Worm (Caenorhabditis elegans): ENCODE results near the gene ZK418.10.

The ZK418.10 gene

DNA sequence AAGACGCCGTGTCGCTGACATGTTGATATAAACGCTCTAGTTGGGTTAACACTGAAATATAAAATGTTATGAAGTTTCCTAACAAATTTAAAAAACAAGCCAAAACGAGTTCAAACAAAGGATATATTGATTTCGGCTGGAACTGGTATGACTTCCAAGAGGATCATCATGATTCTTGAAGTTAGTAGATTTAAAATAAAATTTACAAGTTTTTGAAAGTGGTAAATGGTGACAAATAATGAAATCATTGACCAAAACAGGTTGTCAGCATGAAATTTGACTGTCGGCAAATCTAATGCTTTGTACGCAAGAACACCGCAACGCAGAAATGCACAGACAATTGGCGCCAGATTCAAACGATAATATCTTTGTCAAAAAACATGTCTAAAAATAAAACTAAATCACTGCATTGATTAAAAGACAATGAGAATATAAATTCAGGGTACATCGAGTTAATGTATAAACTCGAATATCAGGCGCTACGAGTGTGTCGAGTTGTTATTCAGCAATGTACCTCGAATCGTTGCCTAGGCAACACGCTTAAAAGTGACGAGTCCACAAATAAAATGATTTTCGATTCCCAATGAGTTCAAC lies 21.9 kb downstream of the ZK418.10 start, which contains the start of the genes ubc-18 and R01H2.8 (continued):
- TF ChIP-seq lin-35 (GFP tag; optimal IDR thresholded peaks at IDR 0.05) (peak; percentile 93 to 97), dpl-1 (GFP tag; optimal IDR thresholded peaks at IDR 0.05) (peak; percentile 89 to 95 (median 94)), nhr-84 (tag; optimal IDR thresholded peaks at IDR 0.05) (no peak), nhr-19 (GFP tag; conservative IDR thresholded peaks at IDR 0.05) (peak; percentile 27; the same call in 1 of the 2 replicates)

DNA sequence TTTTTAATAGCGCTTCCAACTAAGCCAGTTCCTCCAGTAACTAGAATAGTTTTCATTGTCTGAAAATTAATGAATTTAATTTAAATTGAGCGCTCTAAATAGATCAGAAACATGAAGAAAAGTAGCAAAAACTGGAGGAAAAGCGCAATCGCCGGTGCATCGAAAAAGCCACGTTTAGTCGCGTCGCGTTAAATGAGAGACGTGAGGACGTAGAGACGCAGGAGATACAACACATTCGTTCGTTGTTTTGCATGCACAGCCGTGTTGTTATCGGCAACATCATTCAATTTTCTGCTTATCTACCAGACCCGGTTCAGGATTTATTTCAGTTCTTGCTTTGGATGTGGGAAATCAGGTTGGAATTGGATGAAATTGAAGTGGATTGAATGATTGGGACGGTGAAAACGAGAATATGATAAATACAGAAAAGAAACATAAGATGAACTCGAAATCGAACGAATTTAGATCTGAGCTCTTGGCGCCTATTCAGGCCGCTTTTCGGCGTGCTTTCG lies 23.1 kb downstream of the ZK418.10 start, which contains the start of gene ger-1:
ger-1 (minus strand) TSS at position 93 of the 512 bp plus-strand sequence.
- TF ChIP-seq lin-35 (GFP tag; optimal IDR thresholded peaks at IDR 0.05): peak in 1 of 2 experiments; percentile 13
- TF ChIP-seq mab-9 (GFP tag; IDR thresholded peaks at IDR 0.05): no peak
- no peak for TF ChIP-seq ceh-88 (GFP tag; IDR thresholded peaks at IDR 0.05)
- no peak for TF ChIP-seq tlp-1 (tag; optimal IDR thresholded peaks at IDR 0.05)
- TF ChIP-seq unc-86 (tag; optimal IDR thresholded peaks at IDR 0.05): no peak
- peak in 1 of 3 experiments; percentile 3 for TF ChIP-seq dpl-1 (GFP tag; optimal IDR thresholded peaks at IDR 0.05)
- TF ChIP-seq nhr-85 (tag): no peak
- TF ChIP-seq F16B12.6 (tag; optimal IDR thresholded peaks at IDR 0.05): no peak
- TF ChIP-seq mef-2 (tag; optimal IDR thresholded peaks at IDR 0.05): no peak
- TF ChIP-seq hlh-4 (tag; optimal IDR thresholded peaks at IDR 0.05): no peak
- no peak for TF ChIP-seq efl-1 (optimal IDR thresholded peaks at IDR 0.05)
- TF ChIP-seq efl-1 (GFP tag; optimal IDR thresholded peaks at IDR 0.05 in 1 of 2): peak in 1 of 2 experiments; percentile 93
- TF ChIP-seq nhr-11 (tag; optimal IDR thresholded peaks at IDR 0.05): no peak
- TF ChIP-seq lin-39 (tag; optimal IDR thresholded peaks at IDR 0.05): no peak

DNA sequence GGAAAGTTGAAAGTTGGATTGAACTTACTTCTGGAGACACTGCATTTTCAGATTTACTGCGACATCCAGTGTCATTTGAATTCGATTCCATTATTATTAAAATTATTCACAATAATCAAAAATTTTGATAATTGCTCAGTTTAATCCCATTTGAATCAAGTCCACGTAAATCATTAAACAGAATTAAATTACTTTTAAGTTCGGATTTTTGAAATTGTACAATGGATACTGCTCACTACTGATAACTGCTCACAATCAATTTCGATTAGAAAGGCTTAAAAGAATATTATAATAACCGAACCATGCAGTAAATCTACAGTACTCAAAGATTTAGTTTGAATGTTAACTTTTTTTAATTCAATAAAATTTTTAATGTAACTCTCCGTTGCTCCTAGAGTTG lies 26.3 kb downstream of the ZK418.10 start, which contains the start of gene R01H2.4:
R01H2.4 (minus strand) TSS at position 101 of the 400 bp plus-strand sequence.
- no peak for TF ChIP-seq mab-9 (GFP tag; IDR thresholded peaks at IDR 0.05)
- no peak for TF ChIP-seq fkh-4 (tag; optimal IDR thresholded peaks at IDR 0.05; ENCODE audit: borderline replicate concordance)
- no peak for TF ChIP-seq C34B4.2 (tag; optimal IDR thresholded peaks at IDR 0.05)
- no peak for TF ChIP-seq isw-1 (GFP tag; IDR thresholded peaks at IDR 0.05)
- TF ChIP-seq lin-13 (GFP tag; optimal IDR thresholded peaks at IDR 0.05): no peak
- no peak for TF ChIP-seq ceh-82 (tag; optimal IDR thresholded peaks at IDR 0.05)
- TF ChIP-seq mef-2 (tag; optimal IDR thresholded peaks at IDR 0.05): no peak
- TF ChIP-seq nhr-237 (tag; optimal IDR thresholded peaks at IDR 0.05): no peak
- TF ChIP-seq ces-1 (GFP tag; optimal IDR thresholded peaks at IDR 0.05): no peak

DNA sequence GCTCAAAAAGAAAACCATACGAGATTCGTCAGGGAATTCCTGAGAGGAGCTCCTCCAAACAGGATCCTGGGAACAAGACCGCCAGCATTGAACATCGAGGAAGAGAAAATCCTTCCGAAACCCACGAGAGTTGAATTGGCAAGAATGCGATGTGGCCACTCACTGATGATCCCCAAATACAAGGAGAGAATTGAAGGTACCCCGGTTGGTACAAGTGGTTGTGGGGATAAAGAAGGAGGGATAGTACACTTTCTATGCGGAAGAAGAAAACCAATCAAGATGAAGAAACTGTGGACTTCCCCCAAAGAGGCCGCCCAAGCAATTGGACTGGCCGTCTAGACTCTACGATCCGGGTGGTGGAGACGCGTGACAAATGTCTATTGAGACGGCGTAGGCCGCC lies 27.4 kb downstream of the ZK418.10 start:
- no peak for TF ChIP-seq skn-1 (tag; optimal IDR thresholded peaks at IDR 0.05)

DNA sequence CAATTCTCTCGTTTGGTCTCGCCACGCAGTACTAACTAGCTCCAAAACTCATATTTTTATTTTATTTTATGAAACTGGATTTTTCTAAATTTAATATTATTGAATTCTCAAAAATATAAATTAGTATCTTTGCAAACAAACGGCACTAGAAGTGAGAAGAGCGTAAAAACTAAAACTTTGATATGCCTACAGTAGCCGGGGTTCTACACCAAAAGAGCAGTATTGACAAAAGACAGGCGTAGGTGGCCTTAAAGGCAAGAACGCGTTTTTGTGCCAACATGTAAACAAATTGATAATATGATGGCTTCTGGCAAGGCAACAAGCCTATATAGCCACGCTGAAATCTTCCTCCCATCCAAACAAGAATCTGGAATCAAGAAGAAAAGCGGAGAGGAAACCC lies 27.9 kb downstream of the ZK418.10 start, which contains the start of gene R01H2.1:
R01H2.1 (plus strand) TSS at position 301 of the 400 bp plus-strand sequence.
- TF ChIP-seq unc-98 (GFP tag; IDR thresholded peaks at IDR 0.05) (no peak), tlp-1 (tag; optimal IDR thresholded peaks at IDR 0.05) (no peak), ceh-82 (tag; optimal IDR thresholded peaks at IDR 0.05) (no peak), mdl-1 (tag; optimal IDR thresholded peaks at IDR 0.05) (no peak), tbx-2 (tag; optimal IDR thresholded peaks at IDR 0.05) (no peak)

DNA sequence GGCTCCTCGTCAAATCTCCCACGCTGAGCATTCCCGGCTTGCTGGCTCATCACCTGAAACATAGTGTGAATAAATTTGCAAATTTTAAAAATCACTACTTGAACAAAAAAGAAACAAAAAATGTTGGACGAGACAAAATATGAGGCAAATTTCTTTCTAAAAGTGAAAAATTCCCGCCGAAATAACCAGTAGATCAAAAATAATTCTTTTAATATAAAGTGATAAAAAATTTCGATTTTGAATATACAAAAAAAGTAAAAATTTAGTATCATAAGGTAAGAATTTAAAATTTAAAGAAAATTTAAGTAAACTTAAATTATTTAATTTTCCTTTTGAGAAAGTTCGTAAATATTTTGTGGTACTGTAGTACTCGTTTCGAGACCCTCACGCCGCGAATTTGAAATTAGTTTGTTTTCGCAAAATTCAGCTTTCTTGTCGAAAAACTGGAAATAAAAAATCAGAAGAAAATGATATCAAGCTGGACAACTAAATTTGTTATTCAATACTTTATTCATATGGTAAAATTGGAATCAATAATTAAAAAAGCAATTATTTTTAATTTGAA lies 29.9 kb downstream of the ZK418.10 start, which contains the start of gene egg-2:
egg-2 (minus strand) TSS at position 53 of the 565 bp plus-strand sequence.
- TF ChIP-seq zip-4 (GFP tag; optimal IDR thresholded peaks at IDR 0.05) (no peak), elt-3 (tag; optimal IDR thresholded peaks at IDR 0.05) (no peak), hlh-17 (GFP tag; optimal IDR thresholded peaks at IDR 0.05; ENCODE audit: borderline replicate concordance) (no peak), nhr-20 (tag; optimal IDR thresholded peaks at IDR 0.05) (no peak), xbp-1 (tag; optimal IDR thresholded peaks at IDR 0.05) (no peak), F16B12.6 (tag; optimal IDR thresholded peaks at IDR 0.05) (no peak), ceh-88 (GFP tag; IDR thresholded peaks at IDR 0.05) (no peak), nhr-84 (tag; optimal IDR thresholded peaks at IDR 0.05) (no peak), ces-1 (GFP tag; optimal IDR thresholded peaks at IDR 0.05) (no peak)
